Fruit fly (Drosophila melanogaster) whole organism, prepupa: Measurements from ENCODE around the gene CG3625.
A peak's percentile ranks its signal among the peaks of the same experiment; 100 is the strongest.

Experiments used
- CG11902 ChIP-seq: fragments of 200-800 bp; sonication (Bioruptor generic); optimal IDR thresholded peaks from 3 replicates; lab custom pipeline; 2016; ENCODE audit warnings: missing biosample characterization, missing genetic modification characterization
- CG15336 ChIP-seq: fragments of 200-800 bp; sonication (Bioruptor generic); IDR thresholded peaks from 2 replicates; pipeline ENCODE4 v1.3.6; 2022; ENCODE audit warnings: missing biosample characterization, missing genetic modification characterization
- CG34406 ChIP-seq: fragments of 200-800 bp; sonication (Bioruptor generic); optimal IDR thresholded peaks from 3 replicates; lab custom pipeline; 2016; ENCODE audit warnings: missing biosample characterization, missing genetic modification characterization
- CG4318 ChIP-seq: fragments of 200-800 bp; sonication (Bioruptor generic); optimal IDR thresholded peaks from 3 replicates; lab custom pipeline; 2017; ENCODE audit warnings: missing biosample characterization, mild to moderate bottlenecking, missing genetic modification characterization
- CG6276 ChIP-seq: fragments of 200-800 bp; sonication (Bioruptor generic); optimal IDR thresholded peaks from 2 replicates; lab custom pipeline; 2017; ENCODE audit warnings: missing biosample characterization, mild to moderate bottlenecking, missing genetic modification characterization
- CG6808 ChIP-seq: fragments of 200-800 bp; sonication (Bioruptor generic); optimal IDR thresholded peaks from 3 replicates; lab custom pipeline; 2017; ENCODE audit warnings: missing biosample characterization, missing genetic modification characterization, mild to moderate bottlenecking, moderate library complexity, missing genetic modification reagents
- CG8119 ChIP-seq: fragments of 200-800 bp; sonication (Bioruptor generic); IDR thresholded peaks from 3 replicates; pipeline ENCODE4 v1.3.6; 2022; ENCODE audit warnings: missing biosample characterization, missing genetic modification characterization
- CG8319 ChIP-seq: fragments of 200-800 bp; sonication (Bioruptor generic); optimal IDR thresholded peaks from 3 replicates; lab custom pipeline; 2016; ENCODE audit warnings: missing biosample characterization, missing genetic modification characterization
- CG8632 ChIP-seq: fragments of 200-800 bp; sonication (Bioruptor generic); optimal IDR thresholded peaks from 3 replicates; lab custom pipeline; 2016; ENCODE audit warnings: missing biosample characterization, missing genetic modification characterization
- CG9139 ChIP-seq: fragments of 200-800 bp; sonication (Bioruptor generic); optimal IDR thresholded peaks from 3 replicates; lab custom pipeline; 2017; ENCODE audit warnings: missing biosample characterization, mild to moderate bottlenecking, missing genetic modification characterization
- Eip75B ChIP-seq: fragments of 200-800 bp; sonication (Bioruptor generic); optimal IDR thresholded peaks from 3 replicates; lab custom pipeline; 2016; ENCODE audit warnings: missing biosample characterization, missing genetic modification characterization
- Eip78C ChIP-seq: fragments of 200-800 bp; sonication (Bioruptor generic); peaks from one replicate; lab custom pipeline; 2016; ENCODE audit warnings: missing biosample characterization, missing genetic modification characterization
- Eip93F ChIP-seq: fragments of 200-800 bp; sonication (Bioruptor generic); optimal IDR thresholded peaks from 2 replicates; lab custom pipeline; 2016; ENCODE audit warnings: missing biosample characterization, mild to moderate bottlenecking, missing genetic modification characterization
- Ets21C ChIP-seq: fragments of 200-800 bp; sonication (Bioruptor generic); optimal IDR thresholded peaks from 3 replicates; lab custom pipeline; 2016; ENCODE audit warnings: missing biosample characterization, missing genetic modification characterization
- Ets96B ChIP-seq: fragments of 200-800 bp; optimal IDR thresholded peaks from 2 replicates; lab custom pipeline; 2019; ENCODE audit warnings: missing biosample characterization, mild to moderate bottlenecking, missing genetic modification characterization, moderate library complexity
- Gug ChIP-seq: fragments of 200-800 bp; sonication (Bioruptor generic); IDR thresholded peaks from 2 replicates; pipeline ENCODE4 v1.3.6; 2022; ENCODE audit warnings: missing biosample characterization, missing genetic modification characterization
- Hr39 ChIP-seq: fragments of 200-800 bp; sonication (Bioruptor generic); optimal IDR thresholded peaks from 2 replicates; lab custom pipeline; 2016; ENCODE audit warnings: missing biosample characterization, missing genetic modification characterization
- Hr4 ChIP-seq: fragments of 200-800 bp; sonication (Bioruptor generic); optimal IDR thresholded peaks from 3 replicates; lab custom pipeline; 2016; ENCODE audit warnings: missing biosample characterization, missing genetic modification characterization
- Lpt ChIP-seq: fragments of 200-800 bp; sonication (Bioruptor generic); optimal IDR thresholded peaks from 3 replicates; lab custom pipeline; 2016; ENCODE audit warnings: missing biosample characterization, missing genetic modification characterization
- Sox14 ChIP-seq: fragments of 200-800 bp; sonication (Bioruptor generic); optimal IDR thresholded peaks from 3 replicates; lab custom pipeline; 2016; ENCODE audit warnings: missing biosample characterization, missing genetic modification characterization
- Sox15 ChIP-seq: fragments of 200-800 bp; sonication (Bioruptor generic); optimal IDR thresholded peaks from 3 replicates; lab custom pipeline; 2016; ENCODE audit warnings: missing biosample characterization, missing genetic modification characterization
- acj6 ChIP-seq: fragments of 200-800 bp; sonication (Bioruptor generic); optimal IDR thresholded peaks from 3 replicates; lab custom pipeline; 2016; ENCODE audit warnings: missing biosample characterization, missing genetic modification characterization
- dac ChIP-seq: fragments of 200-800 bp; sonication (Bioruptor generic); optimal IDR thresholded peaks from 2 replicates; lab custom pipeline; 2017; ENCODE audit warnings: missing biosample characterization, mild to moderate bottlenecking, missing genetic modification characterization
- eg ChIP-seq: fragments of 200-800 bp; sonication (Bioruptor generic); IDR thresholded peaks from 3 replicates; pipeline ENCODE4 v1.3.6; 2022; ENCODE audit warnings: missing biosample characterization, missing genetic modification characterization
- esn ChIP-seq: fragments of 200-800 bp; sonication (Bioruptor generic); optimal IDR thresholded peaks from 2 replicates; lab custom pipeline; 2016; ENCODE audit warnings: missing biosample characterization, mild to moderate bottlenecking, missing genetic modification characterization, moderate library complexity
- fd85E ChIP-seq: fragments of 200-800 bp; sonication (Bioruptor generic); optimal IDR thresholded peaks from 3 replicates; lab custom pipeline; 2016; ENCODE audit warnings: missing biosample characterization, missing genetic modification characterization
- fkh ChIP-seq: fragments of 200-800 bp; sonication (Bioruptor generic); optimal IDR thresholded peaks from 3 replicates; lab custom pipeline; 2017; ENCODE audit warnings: missing biosample characterization, mild to moderate bottlenecking, missing genetic modification characterization, moderate library complexity
- lz ChIP-seq: fragments of 200-800 bp; sonication (Bioruptor generic); optimal IDR thresholded peaks from 3 replicates; lab custom pipeline; 2016; ENCODE audit warnings: missing biosample characterization, missing genetic modification characterization
- net ChIP-seq: fragments of 200-800 bp; sonication (Bioruptor generic); optimal IDR thresholded peaks from 3 replicates; lab custom pipeline; 2016; ENCODE audit warnings: missing biosample characterization, missing genetic modification characterization
- spab ChIP-seq: fragments of 200-800 bp; sonication (Bioruptor generic); optimal IDR thresholded peaks from 2 replicates; lab custom pipeline; 2017; ENCODE audit warnings: missing biosample characterization, mild to moderate bottlenecking, missing genetic modification characterization, missing genetic modification reagents
- ss ChIP-seq, 2 experiments: fragments of 200-800 bp; sonication (Bioruptor generic); optimal IDR thresholded peaks; 2 replicates in 1 of 2; 3 replicates in 1 of 2; lab custom pipeline; 2017 to 2018; ENCODE audit warnings: mild to moderate bottlenecking in 2 of 2, missing biosample characterization in 2 of 2, missing genetic modification characterization in 2 of 2, moderate library complexity in 1 of 2
- svp ChIP-seq: fragments of 200-800 bp; sonication (Bioruptor generic); peaks from one replicate; lab custom pipeline; 2016; ENCODE audit warnings: missing biosample characterization, missing genetic modification characterization
- vri ChIP-seq: fragments of 200-800 bp; sonication (Bioruptor generic); optimal IDR thresholded peaks from 3 replicates; lab custom pipeline; 2016; ENCODE audit warnings: missing biosample characterization, mild to moderate bottlenecking, missing genetic modification characterization

CG3625 gene

dm6 chr2L:321148-321547 lies 29.6 kb upstream of the CG3625 start, which contains the start of gene CG11911:
Gene CG11911 (minus strand): TSS chr2L:321248.
- TF ChIP-seq Eip93F (GFP tag; lab: Kevin White, UChicago), result no peak
- no peak for TF ChIP-seq Hr4 (GFP tag; lab: Kevin White, UChicago)
- TF ChIP-seq CG34406, result no peak
- TF ChIP-seq fd85E (GFP tag; lab: Kevin White, UChicago), result no peak
- no peak for TF ChIP-seq Eip75B (GFP tag; lab: Kevin White, UChicago)
- TF ChIP-seq CG11902 (GFP tag; lab: Kevin White, UChicago), result no peak
- TF ChIP-seq CG6276 (GFP tag; lab: Kevin White, UChicago), result no peak
- no peak for TF ChIP-seq lz
- TF ChIP-seq Sox14 (GFP tag; lab: Kevin White, UChicago), result no peak
- no peak for TF ChIP-seq Hr39 (GFP tag; lab: Kevin White, UChicago)
- no peak for TF ChIP-seq Lpt (GFP tag; lab: Kevin White, UChicago)
- no peak for TF ChIP-seq spab (GFP tag; lab: Kevin White, UChicago)

- TF ChIP-seq CG6808 (GFP tag; lab: Kevin White, UChicago) (no peak), Gug (GFP tag; lab: Robert Waterston, UW) (no peak), CG9139 (GFP tag; lab: Kevin White, UChicago) (no peak), eg (GFP tag; lab: Robert Waterston, UW) (no peak), dac (GFP tag; lab: Kevin White, UChicago) (no peak), CG8119 (no peak), CG11902 (GFP tag; lab: Kevin White, UChicago) (no peak), net (GFP tag; lab: Kevin White, UChicago) (no peak), Ets96B (tag; lab: Kevin White, UChicago) (no peak), acj6 (GFP tag; lab: Kevin White, UChicago) (no peak), Sox15 (no peak), ss (GFP tag; optimal IDR thresholded peaks at IDR 0.05; lab: Kevin White, UChicago) (no peak), esn (GFP tag; lab: Kevin White, UChicago) (no peak), lz (no peak), Lpt (GFP tag; lab: Kevin White, UChicago) (no peak), Hr4 (GFP tag; lab: Kevin White, UChicago) (no peak), Sox14 (GFP tag; lab: Kevin White, UChicago) (no peak), Hr39 (GFP tag; lab: Kevin White, UChicago) (no peak), CG8632 (GFP tag; lab: Kevin White, UChicago) (no peak)
- TF ChIP-seq, all 60 proteins: peak for 0
These were observed 28.1 kb upstream of the CG3625 start for dm6 chr2L:319745-320144.

dm6 chr2L:319159-319558 lies 27.6 kb upstream of the CG3625 start, which contains the start of gene CG11912:
Gene CG11912 (minus strand): TSS chr2L:319259.
- TF ChIP-seq vri (GFP tag; lab: Kevin White, UChicago) (no peak), CG8319 (GFP tag; lab: Kevin White, UChicago) (no peak), Ets21C (GFP tag; lab: Kevin White, UChicago) (no peak), Hr4 (GFP tag; lab: Kevin White, UChicago) (no peak), CG4318 (GFP tag; lab: Kevin White, UChicago) (no peak), CG15336 (GFP tag; lab: Robert Waterston, UW) (no peak), CG6276 (GFP tag; lab: Kevin White, UChicago) (no peak)
- TF ChIP-seq, all 60 proteins: peak for 0

- TF ChIP-seq svp (GFP tag; lab: Kevin White, UChicago) (peak; percentile 66), CG9139 (GFP tag; lab: Kevin White, UChicago) (no peak), fkh (peak; percentile 59), eg (GFP tag; lab: Robert Waterston, UW) (peak; percentile 57; the same call in 1 of the 3 replicates), CG8119 (0 out of 3 replicates have a peak, but pooled peaks have one; percentile 26), CG15336 (GFP tag; lab: Robert Waterston, UW) (peak; percentile 25; the same call in 1 of the 2 replicates), vri (GFP tag; lab: Kevin White, UChicago) (no peak), CG8319 (GFP tag; lab: Kevin White, UChicago) (no peak), Eip78C (GFP tag; lab: Kevin White, UChicago) (peak; percentile 39)
These were observed 18.3 kb upstream of the CG3625 start for dm6 chr2L:309812-310431.
